Fruit fly (Drosophila melanogaster): ENCODE measurements around the gene Taf13.

The Taf13 gene

DNA sequence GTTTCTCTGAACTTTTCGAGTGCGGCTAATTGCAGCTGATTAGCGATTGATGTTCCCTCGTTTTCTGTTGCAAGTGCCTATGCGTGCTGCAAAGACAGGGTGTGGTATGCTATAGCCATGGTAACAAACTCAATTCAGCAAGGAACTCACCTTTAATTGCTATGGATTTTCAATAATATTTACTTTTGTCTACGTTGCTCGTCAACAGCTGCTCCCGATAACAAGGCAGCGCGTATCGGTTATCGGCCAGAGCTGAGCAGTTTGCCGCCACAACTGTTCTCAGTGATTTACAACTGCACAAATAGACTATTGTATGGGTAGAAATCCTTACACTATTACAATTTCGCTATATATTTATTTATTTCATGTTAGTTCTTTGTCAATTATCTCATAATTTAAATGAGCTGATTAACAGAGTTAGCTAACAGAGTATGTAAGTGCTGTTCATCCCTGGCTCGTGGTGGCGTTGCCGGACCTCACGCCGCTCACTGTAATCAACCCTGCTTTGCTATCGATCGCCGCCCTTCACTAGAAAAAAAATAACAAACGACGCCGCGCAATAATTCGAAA is 18.3 kb downstream of the Taf13 start, which contains the start of the genes pr and neb (continued):
- TF ChIP-seq CG4707 (GFP tag; optimal IDR thresholded peaks at IDR 0.05), result no peak
- peak; percentile 52; the same call in 1 of the 2 replicates for TF ChIP-seq Scr (GFP tag; IDR thresholded peaks at IDR 0.05; ENCODE audit: partially characterized antibody)
- no peak for TF ChIP-seq eyg (GFP tag; optimal IDR thresholded peaks at IDR 0.05)
- 0 out of 2 replicates have a peak, but pooled peaks have one; percentile 20 for TF ChIP-seq CG6689 (GFP tag; IDR thresholded peaks at IDR 0.05)
- TF ChIP-seq hkb (optimal IDR thresholded peaks at IDR 0.05), result peak; percentile 58
- TF ChIP-seq hkb (GFP tag; IDR thresholded peaks at IDR 0.05), result peak; percentile 82
- TF ChIP-seq tin (GFP tag; optimal IDR thresholded peaks at IDR 0.05), result peak; percentile 52
- TF ChIP-seq Asciz (GFP tag; optimal IDR thresholded peaks at IDR 0.05), result no peak
- no peak for TF ChIP-seq CG7271 (tag; optimal IDR thresholded peaks at IDR 0.05)
- TF ChIP-seq CG11247 (GFP tag; IDR thresholded peaks at IDR 0.05), result peak; percentile 60; the same call in 1 of the 2 replicates
- peak; percentile 23 for TF ChIP-seq bab2 (GFP tag; optimal IDR thresholded peaks at IDR 0.05)
- no peak for TF ChIP-seq CG2202 (tag; optimal IDR thresholded peaks at IDR 0.05)
- peak; percentile 30 for TF ChIP-seq CG10654 (GFP tag; optimal IDR thresholded peaks at IDR 0.05)
- no peak for TF ChIP-seq repo (GFP tag; optimal IDR thresholded peaks at IDR 0.05)
- TF ChIP-seq mirr (GFP tag; optimal IDR thresholded peaks at IDR 0.05), result no peak
- peak; percentile 52 to 86 for TF ChIP-seq crp (GFP tag; optimal IDR thresholded peaks at IDR 0.05)
- peak; percentile 2 for TF ChIP-seq Myb (GFP tag; optimal IDR thresholded peaks at IDR 0.05)
- TF ChIP-seq ci (GFP tag; IDR thresholded peaks at IDR 0.05), result peak; percentile 73
- peak; percentile 86 for TF ChIP-seq vvl (GFP tag; IDR thresholded peaks at IDR 0.05)
- TF ChIP-seq grn (GFP tag; optimal IDR thresholded peaks at IDR 0.05), result no peak
- peak; percentile 36 for TF ChIP-seq slou (GFP tag; optimal IDR thresholded peaks at IDR 0.05)
- no peak for TF ChIP-seq CkIIα-i1 (GFP tag; IDR thresholded peaks at IDR 0.05)
- peak; percentile 56 for TF ChIP-seq tgo (GFP tag; IDR thresholded peaks at IDR 0.05)
- no peak for TF ChIP-seq CG4328 (GFP tag; optimal IDR thresholded peaks at IDR 0.05)
- TF ChIP-seq CG31224 (GFP tag; IDR thresholded peaks at IDR 0.05), result no peak
- TF ChIP-seq inv (GFP tag; IDR thresholded peaks at IDR 0.05; ENCODE audit: partially characterized antibody), result peak; percentile 35; the same call in 1 of the 2 replicates
- TF ChIP-seq dm (GFP tag; optimal IDR thresholded peaks at IDR 0.05), result no peak
- TF ChIP-seq gem (tag; optimal IDR thresholded peaks at IDR 0.05), result peak; percentile 79
- no peak for TF ChIP-seq CG8281 (tag; optimal IDR thresholded peaks at IDR 0.05)
- peak; percentile 45; the same call in 1 of the 2 replicates for TF ChIP-seq CG32532 (GFP tag; IDR thresholded peaks at IDR 0.05)
- TF ChIP-seq Xrp1 (GFP tag; IDR thresholded peaks at IDR 0.05), result no peak
- peak; percentile 23 for TF ChIP-seq maf-S (GFP tag; optimal IDR thresholded peaks at IDR 0.05)
- TF ChIP-seq vnd (GFP tag; IDR thresholded peaks at IDR 0.05; ENCODE audit: partially characterized antibody), result no peak
- TF ChIP-seq lola (GFP tag; optimal IDR thresholded peaks at IDR 0.05), result peak in 1 of 3 experiments; percentile 55
- no peak for TF ChIP-seq CG11695 (GFP tag; IDR thresholded peaks at IDR 0.05)
- TF ChIP-seq Hr78 (GFP tag; optimal IDR thresholded peaks at IDR 0.05), result no peak
- no peak for TF ChIP-seq CG9609 (GFP tag; optimal IDR thresholded peaks at IDR 0.05)
- peak; percentile 48; the same call in 1 of the 3 replicates for TF ChIP-seq so (GFP tag; IDR thresholded peaks at IDR 0.05)
- TF ChIP-seq CG43689 (GFP tag; IDR thresholded peaks at IDR 0.05), result no peak
- TF ChIP-seq Nf-YC (tag; optimal IDR thresholded peaks at IDR 0.05), result peak; percentile 49
- TF ChIP-seq chm (GFP tag; IDR thresholded peaks at IDR 0.05), result peak; percentile 48; the same call in 1 of the 2 replicates
- TF ChIP-seq Hsf (GFP tag; optimal IDR thresholded peaks at IDR 0.05), result peak; percentile 25
- TF ChIP-seq hth (optimal IDR thresholded peaks at IDR 0.05), result no peak
- TF ChIP-seq CG14050 (GFP tag; IDR thresholded peaks at IDR 0.05), result peak; percentile 63; the same call in 2 of the 3 replicates
- TF ChIP-seq CG14860 (GFP tag; IDR thresholded peaks at IDR 0.05; ENCODE audit: partially characterized antibody), result no peak; the same call in 2 of the 3 replicates
- TF ChIP-seq CG34376 (GFP tag; optimal IDR thresholded peaks at IDR 0.05), result no peak
- TF ChIP-seq mam (GFP tag; optimal IDR thresholded peaks at IDR 0.05), result peak; percentile 4
- no peak for TF ChIP-seq CG7928 (GFP tag; optimal IDR thresholded peaks at IDR 0.05)
- TF ChIP-seq Atf6 (GFP tag; IDR thresholded peaks at IDR 0.05), result peak; percentile 68
- no peak for TF ChIP-seq tap (tag; optimal IDR thresholded peaks at IDR 0.05)
